Comparison of ENCODE assay signal across 1 fruit fly cellular context in genomic region chr2L:21107651-21108489, dm6.
TF ChIP-seq lines count a peak whose summit lies in the region.

No protein-coding gene starts in this region.

TF ChIP-seq in whole organism, embryonic, 481 proteins besides CTCF, POLR2A, EP300 and RAD21 (continued from another document):
- TF ChIP-seq ERR (GFP tag; optimal IDR thresholded peaks at IDR 0.05; lab: Kevin White, UChicago) (no peak), Myb (GFP tag; optimal IDR thresholded peaks at IDR 0.05; lab: Kevin White, UChicago) (no peak), Rfx (GFP tag; IDR thresholded peaks at IDR 0.05; lab: Robert Waterston, UW) (0 out of 2 replicates have a peak, but pooled peaks have one; percentile 24), CG14710 (tag; optimal IDR thresholded peaks at IDR 0.05; lab: Kevin White, UChicago) (no peak), crp (GFP tag; optimal IDR thresholded peaks at IDR 0.05; lab: Kevin White, UChicago) (peak in 1 of 2 experiments; percentile 2), stwl (tag; optimal IDR thresholded peaks at IDR 0.05; lab: Kevin White, UChicago) (peak; percentile 23), CG6689 (GFP tag; IDR thresholded peaks at IDR 0.05; lab: Robert Waterston, UW) (no peak), nmo (GFP tag; optimal IDR thresholded peaks at IDR 0.05; lab: Kevin White, UChicago) (peak; percentile 23), CG2202 (tag; optimal IDR thresholded peaks at IDR 0.05; lab: Kevin White, UChicago) (no peak), repo (GFP tag; optimal IDR thresholded peaks at IDR 0.05; lab: Kevin White, UChicago) (no peak), CG14860 (GFP tag; IDR thresholded peaks at IDR 0.05; lab: Robert Waterston, UW; ENCODE audit: partially characterized antibody) (no peak), CG2712 (tag; optimal IDR thresholded peaks at IDR 0.05; lab: Kevin White, UChicago) (peak; percentile 12), phol (tag; optimal IDR thresholded peaks at IDR 0.05; lab: Kevin White, UChicago) (peak; percentile 33), row (GFP tag; IDR thresholded peaks at IDR 0.05; lab: Robert Waterston, UW) (0 out of 3 replicates have a peak, but pooled peaks have one; percentile 14), CG16815 (GFP tag; optimal IDR thresholded peaks at IDR 0.05; lab: Kevin White, UChicago) (no peak), bowl (GFP tag; IDR thresholded peaks at IDR 0.05; lab: Robert Waterston, UW) (no peak), H15 (GFP tag; IDR thresholded peaks at IDR 0.05; lab: Robert Waterston, UW) (no peak), Oaz (GFP tag; IDR thresholded peaks at IDR 0.05; lab: Robert Waterston, UW) (no peak), Pdp1 (GFP tag; optimal IDR thresholded peaks at IDR 0.05; lab: Kevin White, UChicago) (peak in 1 of 2 experiments; percentile 31), psq (GFP tag; optimal IDR thresholded peaks at IDR 0.05; lab: Kevin White, UChicago) (peak; percentile 62), az2 (GFP tag; optimal IDR thresholded peaks at IDR 0.05; lab: Kevin White, UChicago) (no peak), nau (GFP tag; optimal IDR thresholded peaks at IDR 0.05; lab: Kevin White, UChicago) (peak; percentile 47), CG13775 (GFP tag; optimal IDR thresholded peaks at IDR 0.05; lab: Kevin White, UChicago) (no peak), danr (GFP tag; IDR thresholded peaks at IDR 0.05; lab: Robert Waterston, UW) (no peak), CG2678 (tag; optimal IDR thresholded peaks at IDR 0.05; lab: Kevin White, UChicago) (peak; percentile 12), CG3281 (GFP tag; optimal IDR thresholded peaks at IDR 0.05; lab: Kevin White, UChicago) (no peak), CG30403 (GFP tag; optimal IDR thresholded peaks at IDR 0.05; lab: Kevin White, UChicago) (no peak), Hr51 (GFP tag; optimal IDR thresholded peaks at IDR 0.05; lab: Kevin White, UChicago) (peak in 1 of 2 experiments; percentile 32), CG8290 (GFP tag; optimal IDR thresholded peaks at IDR 0.05; lab: Kevin White, UChicago) (no peak), CG8290 (tag; optimal IDR thresholded peaks at IDR 0.05; lab: Kevin White, UChicago) (peak in 1 of 2 experiments; percentile 11), CG6683 (GFP tag; optimal IDR thresholded peaks at IDR 0.05; lab: Kevin White, UChicago) (no peak), sc (optimal IDR thresholded peaks at IDR 0.05; lab: Kevin White, UChicago) (no peak), sc (GFP tag; optimal IDR thresholded peaks at IDR 0.05; lab: Kevin White, UChicago) (no peak), CG3726 (GFP tag; IDR thresholded peaks at IDR 0.05; lab: Robert Waterston, UW) (no peak), knrl (GFP tag; IDR thresholded peaks at IDR 0.05; lab: Robert Waterston, UW; ENCODE audit: partially characterized antibody) (no peak), Spps (tag; optimal IDR thresholded peaks at IDR 0.05; lab: Kevin White, UChicago) (no peak), esg (GFP tag; conservative IDR thresholded peaks at IDR 0.05; lab: Robert Waterston, UW) (no peak), Dek (tag; optimal IDR thresholded peaks at IDR 0.05; lab: Kevin White, UChicago) (no peak), tin (GFP tag; optimal IDR thresholded peaks at IDR 0.05; lab: Kevin White, UChicago) (no peak), CG10565 (GFP tag; optimal IDR thresholded peaks at IDR 0.05; lab: Kevin White, UChicago) (no peak), chinmo (GFP tag; IDR thresholded peaks at IDR 0.05; lab: Robert Waterston, UW; ENCODE audit: partially characterized antibody) (0 out of 4 replicates have a peak, but pooled peaks have one; percentile 30), CG9609 (GFP tag; optimal IDR thresholded peaks at IDR 0.05; lab: Kevin White, UChicago) (no peak), Asciz (GFP tag; optimal IDR thresholded peaks at IDR 0.05; lab: Kevin White, UChicago) (peak; percentile 5), bab2 (GFP tag; optimal IDR thresholded peaks at IDR 0.05; lab: Kevin White, UChicago) (no peak), Sry-β (GFP tag; optimal IDR thresholded peaks at IDR 0.05; lab: Kevin White, UChicago) (no peak), CG17385 (GFP tag; optimal IDR thresholded peaks at IDR 0.05; lab: Kevin White, UChicago) (peak; percentile 17), Dfd (GFP tag; optimal IDR thresholded peaks at IDR 0.05; lab: Kevin White, UChicago) (no peak), NC2α (GFP tag; optimal IDR thresholded peaks at IDR 0.05; lab: Kevin White, UChicago) (no peak), sug (tag; optimal IDR thresholded peaks at IDR 0.05; lab: Kevin White, UChicago) (no peak), CG1233 (GFP tag; optimal IDR thresholded peaks at IDR 0.05; lab: Kevin White, UChicago) (no peak), HLH3B (GFP tag; IDR thresholded peaks at IDR 0.05; lab: Robert Waterston, UW) (no peak), pho (GFP tag; optimal IDR thresholded peaks at IDR 0.05; lab: Kevin White, UChicago) (no peak), gsb-n (tag; optimal IDR thresholded peaks at IDR 0.05; lab: Kevin White, UChicago) (no peak), Fer1 (GFP tag; optimal IDR thresholded peaks at IDR 0.05; lab: Kevin White, UChicago) (peak; percentile 20), cwo (GFP tag; optimal IDR thresholded peaks at IDR 0.05; lab: Kevin White, UChicago) (peak; percentile 51), CG16863 (GFP tag; optimal IDR thresholded peaks at IDR 0.05; lab: Kevin White, UChicago) (no peak), CG34224 (GFP tag; IDR thresholded peaks at IDR 0.05; lab: Robert Waterston, UW; ENCODE audit: partially characterized antibody) (peak; percentile 34; the same call in 1 of the 3 replicates), CG17359 (tag; optimal IDR thresholded peaks at IDR 0.05; lab: Kevin White, UChicago) (peak; percentile 1), CG3163 (GFP tag; optimal IDR thresholded peaks at IDR 0.05; lab: Kevin White, UChicago) (no peak), CG10321 (GFP tag; IDR thresholded peaks at IDR 0.05; lab: Robert Waterston, UW) (no peak), tna (GFP tag; IDR thresholded peaks at IDR 0.05; lab: Robert Waterston, UW; ENCODE audit: partially characterized antibody) (peak; percentile 31; the same call in 1 of the 2 replicates), Scr (GFP tag; IDR thresholded peaks at IDR 0.05; lab: Robert Waterston, UW; ENCODE audit: partially characterized antibody) (peak; percentile 49), Jarid2 (GFP tag; optimal IDR thresholded peaks at IDR 0.05; lab: Kevin White, UChicago) (peak; percentile 50), CG5245 (GFP tag; optimal IDR thresholded peaks at IDR 0.05; lab: Kevin White, UChicago) (no peak), CG17361 (GFP tag; IDR thresholded peaks at IDR 0.05; lab: Robert Waterston, UW) (no peak), rib (GFP tag; IDR thresholded peaks at IDR 0.05; lab: Robert Waterston, UW) (no peak), pita (GFP tag; optimal IDR thresholded peaks at IDR 0.05; lab: Kevin White, UChicago) (no peak), ttk (GFP tag; IDR thresholded peaks at IDR 0.05; lab: Robert Waterston, UW) (no peak), D19A (tag; optimal IDR thresholded peaks at IDR 0.05; lab: Kevin White, UChicago) (peak; percentile 88), gt (GFP tag; IDR thresholded peaks at IDR 0.05; lab: Robert Waterston, UW) (no peak), CG11093 (GFP tag; IDR thresholded peaks at IDR 0.05; lab: Robert Waterston, UW) (no peak), vvl (GFP tag; IDR thresholded peaks at IDR 0.05; lab: Robert Waterston, UW) (peak; percentile 15; the same call in 1 of the 2 replicates), Six4 (GFP tag; optimal IDR thresholded peaks at IDR 0.05; lab: Kevin White, UChicago) (no peak), Side (GFP tag; optimal IDR thresholded peaks at IDR 0.05; lab: Kevin White, UChicago) (no peak), Hr39 (optimal IDR thresholded peaks at IDR 0.05; lab: Kevin White, UChicago) (no peak), CG18262 (tag; optimal IDR thresholded peaks at IDR 0.05; lab: Kevin White, UChicago) (no peak), Lim3 (GFP tag; IDR thresholded peaks at IDR 0.05; lab: Robert Waterston, UW) (no peak), Dp (GFP tag; optimal IDR thresholded peaks at IDR 0.05; lab: Kevin White, UChicago) (peak; percentile 3), sens (GFP tag; lab: Kevin White, UChicago) (peak; percentile 84), HHEX (GFP tag; optimal IDR thresholded peaks at IDR 0.05; lab: Kevin White, UChicago) (peak; percentile 31), CG10147 (GFP tag; optimal IDR thresholded peaks at IDR 0.05; lab: Kevin White, UChicago) (peak; percentile 7), zf30C (GFP tag; optimal IDR thresholded peaks at IDR 0.05; lab: Kevin White, UChicago) (no peak), lola (GFP tag; optimal IDR thresholded peaks at IDR 0.05; lab: Kevin White, UChicago) (no peak), dm (GFP tag; optimal IDR thresholded peaks at IDR 0.05; lab: Kevin White, UChicago) (no peak), CG8359 (GFP tag; optimal IDR thresholded peaks at IDR 0.05; lab: Kevin White, UChicago; ENCODE audit: borderline replicate concordance) (no peak), luna (GFP tag; optimal IDR thresholded peaks at IDR 0.05; lab: Kevin White, UChicago) (no peak), Ets65A (GFP tag; lab: Kevin White, UChicago) (peak; percentile 33), Sox100B (GFP tag; optimal IDR thresholded peaks at IDR 0.05; lab: Kevin White, UChicago) (no peak), Doc3 (GFP tag; IDR thresholded peaks at IDR 0.05; lab: Robert Waterston, UW; ENCODE audit: partially characterized antibody) (no peak), TFAM (GFP tag; optimal IDR thresholded peaks at IDR 0.05; lab: Kevin White, UChicago) (no peak), CG4360 (GFP tag; IDR thresholded peaks at IDR 0.05; lab: Robert Waterston, UW) (no peak), CG8388 (GFP tag; optimal IDR thresholded peaks at IDR 0.05; lab: Kevin White, UChicago) (peak; percentile 16)
